Worm (Caenorhabditis elegans) whole organism, L1 larva: ENCODE measurements around the gene hpo-8.

Experiments
- C16A3.4 ChIP-seq: fragments of 150-350 bp; optimal IDR thresholded peaks from 2 replicates; lab custom pipeline; 2014; ENCODE audit warnings: missing biosample characterization, missing genetic modification characterization
- ceh-90 ChIP-seq: sonication (generic microtip); optimal IDR thresholded peaks from 2 replicates; lab custom pipeline; 2016; ENCODE audit warnings: missing genetic modification characterization, missing compliant biosample characterization
- dsc-1 ChIP-seq: sonication (generic microtip); optimal IDR thresholded peaks from 2 replicates; lab custom pipeline; 2016; ENCODE audit warnings: mild to moderate bottlenecking, missing genetic modification characterization, missing compliant biosample characterization
- efl-1 ChIP-seq, 4 experiments: fragments of 150-350 bp; optimal IDR thresholded peaks in 3 of 4; peaks in 1 of 4; 1 replicate in 1 of 4; 2 replicates in 3 of 4; lab custom pipeline; 2014; ENCODE audit warnings: missing biosample characterization in 2 of 4, missing genetic modification characterization in 2 of 4, missing genetic modification reagents in 2 of 4
- elt-2 ChIP-seq: sonication (generic microtip); optimal IDR thresholded peaks from 2 replicates; lab custom pipeline; 2016; ENCODE audit warnings: missing genetic modification characterization, mild to moderate bottlenecking, inconsistent platforms, missing compliant biosample characterization, missing genetic modification reagents
- elt-3 ChIP-seq, 6 experiments: fragments of 150-350 bp in 1 of 6; sonication (generic microtip); optimal IDR thresholded peaks; 2 replicates each; lab custom pipeline; 2017 to 2018; ENCODE audit warnings: missing biosample characterization in 6 of 6, missing genetic modification characterization in 6 of 6, inconsistent platforms in 1 of 6
- grh-1 ChIP-seq: fragments of 200-800 bp; sonication (Bioruptor generic); IDR thresholded peaks from 2 replicates; pipeline ENCODE4 v1.3.6; 2022; ENCODE audit warnings: missing genetic modification reagents, missing genetic modification characterization, missing compliant biosample characterization
- hpl-2 ChIP-seq: fragments of 150-350 bp; optimal IDR thresholded peaks from 2 replicates; lab custom pipeline; 2014; ENCODE audit warnings: missing biosample characterization, missing genetic modification reagents, missing genetic modification characterization
- lin-14 ChIP-seq: fragments of 200-800 bp; sonication (Bioruptor generic); optimal IDR thresholded peaks from 2 replicates; lab custom pipeline; 2018; ENCODE audit warnings: mild to moderate bottlenecking, missing genetic modification characterization, moderate library complexity, missing compliant biosample characterization
- lin-39 ChIP-seq: fragments of 150-350 bp; optimal IDR thresholded peaks from 2 replicates; lab custom pipeline; 2014; ENCODE audit warnings: missing biosample characterization, missing genetic modification reagents, missing genetic modification characterization
- mab-9 ChIP-seq: fragments of 200-800 bp; sonication (Bioruptor generic); IDR thresholded peaks from 2 replicates; pipeline ENCODE4 v1.3.6; 2022; ENCODE audit warnings: missing genetic modification reagents, missing genetic modification characterization, missing compliant biosample characterization
- mef-2 ChIP-seq: fragments of 150-350 bp; optimal IDR thresholded peaks from 2 replicates; lab custom pipeline; 2014; ENCODE audit warnings: missing biosample characterization, missing genetic modification characterization
- nhr-12 ChIP-seq: sonication (generic microtip); optimal IDR thresholded peaks from 2 replicates; lab custom pipeline; 2017; ENCODE audit warnings: missing biosample characterization, missing genetic modification characterization
- nhr-19 ChIP-seq: fragments of 200-800 bp; sonication (Bioruptor generic); conservative IDR thresholded peaks from 2 replicates; pipeline ENCODE4 v1.3.6; 2022; ENCODE audit warnings: missing genetic modification characterization, missing compliant biosample characterization
- nhr-47 ChIP-seq: sonication (generic microtip); optimal IDR thresholded peaks from 2 replicates; lab custom pipeline; 2016; ENCODE audit warnings: mild to moderate bottlenecking, missing genetic modification characterization, moderate library complexity, missing compliant biosample characterization
- nhr-71 ChIP-seq: sonication (generic microtip); optimal IDR thresholded peaks from 2 replicates; lab custom pipeline; 2016; ENCODE audit warnings: mild to moderate bottlenecking, missing genetic modification characterization, moderate library complexity, missing compliant biosample characterization
- pqm-1 ChIP-seq: sonication (generic microtip); optimal IDR thresholded peaks from 3 replicates; lab custom pipeline; 2017; ENCODE audit warnings: missing biosample characterization, missing genetic modification characterization
- skn-1 ChIP-seq: fragments of 150-350 bp; optimal IDR thresholded peaks from 2 replicates; lab custom pipeline; 2014; ENCODE audit warnings: missing biosample characterization, missing genetic modification characterization
- snu-23 ChIP-seq: sonication (generic microtip); optimal IDR thresholded peaks from 2 replicates; lab custom pipeline; 2016; ENCODE audit warnings: missing genetic modification characterization, missing compliant biosample characterization
- sptf-1 ChIP-seq: fragments of 150-350 bp; optimal IDR thresholded peaks from 2 replicates; lab custom pipeline; 2014; ENCODE audit warnings: missing biosample characterization, missing genetic modification characterization
- tlp-1 ChIP-seq: fragments of 150-350 bp; optimal IDR thresholded peaks from 2 replicates; lab custom pipeline; 2014; ENCODE audit warnings: missing biosample characterization, missing genetic modification characterization
- unc-130 ChIP-seq: fragments of 150-350 bp; optimal IDR thresholded peaks from 2 replicates; lab custom pipeline; 2017; ENCODE audit warnings: missing biosample characterization, missing genetic modification characterization, inconsistent platforms
- unc-86 ChIP-seq: sonication (generic microtip); optimal IDR thresholded peaks from 2 replicates; lab custom pipeline; 2016; ENCODE audit warnings: missing genetic modification characterization, missing compliant biosample characterization
- vab-15 ChIP-seq: sonication (generic microtip); optimal IDR thresholded peaks from 2 replicates; lab custom pipeline; 2017; ENCODE audit warnings: missing genotype, mild to moderate bottlenecking, missing genetic modification characterization, missing compliant biosample characterization
- zip-4 ChIP-seq: fragments of 200-800 bp; sonication (Bioruptor generic); optimal IDR thresholded peaks from 2 replicates; lab custom pipeline; 2018; ENCODE audit warnings: mild to moderate bottlenecking, missing genetic modification characterization, moderate library complexity, missing compliant biosample characterization
- ztf-4 ChIP-seq: fragments of 150-350 bp; optimal IDR thresholded peaks from 2 replicates; lab custom pipeline; 2014; ENCODE audit warnings: missing biosample characterization, missing genetic modification characterization

Gene hpo-8

ce11 chrV:6888828-6889227 lies 49.7 kb downstream of the hpo-8 start (continued):
- peak; percentile 37 to 38 for TF ChIP-seq efl-1 (optimal IDR thresholded peaks at IDR 0.05; lab: Kevin White, UChicago)
- TF ChIP-seq efl-1 (GFP tag; optimal IDR thresholded peaks at IDR 0.05 in 1 of 2; lab: Kevin White, UChicago): peak in 1 of 2 experiments; percentile 95
- TF ChIP-seq sptf-1 (tag; lab: Kevin White, UChicago): no peak
- peak in 1 of 6 experiments; percentile 44 for TF ChIP-seq elt-3 (tag; optimal IDR thresholded peaks at IDR 0.05; lab: Kevin White, UChicago)
- no peak for TF ChIP-seq ceh-90
- no peak for TF ChIP-seq zip-4 (GFP tag; lab: Kevin White, UChicago)
- peak; percentile 61 for TF ChIP-seq nhr-71 (tag; lab: Kevin White, UChicago)
- no peak for TF ChIP-seq tlp-1
- TF ChIP-seq dsc-1: peak; percentile 49
- peak; percentile 3 for TF ChIP-seq skn-1 (tag; lab: Kevin White, UChicago)
- TF ChIP-seq ztf-4: no peak
- no peak for TF ChIP-seq unc-86 (tag; lab: Kevin White, UChicago)
- no peak for TF ChIP-seq hpl-2 (GFP tag; lab: Kevin White, UChicago)
- no peak for TF ChIP-seq lin-39
- TF ChIP-seq lin-14 (GFP tag; lab: Kevin White, UChicago): peak; percentile 55
- peak; percentile 56 for TF ChIP-seq nhr-19 (GFP tag; lab: Robert Waterston, UW)
- no peak for TF ChIP-seq grh-1 (GFP tag; lab: Robert Waterston, UW)
- TF ChIP-seq nhr-12: no peak
- TF ChIP-seq pqm-1 (tag; lab: Kevin White, UChicago): no peak
- TF ChIP-seq snu-23 (GFP tag; lab: Kevin White, UChicago): peak; percentile 63
- TF ChIP-seq mef-2 (tag; lab: Kevin White, UChicago): no peak
- TF ChIP-seq nhr-47 (tag; lab: Kevin White, UChicago): peak; percentile 62
- TF ChIP-seq elt-2 (tag; lab: Kevin White, UChicago): peak; percentile 9
- peak; percentile 39 for TF ChIP-seq C16A3.4 (tag; lab: Kevin White, UChicago)
- TF ChIP-seq vab-15: no peak
- 0 out of 2 replicates have a peak, but pooled peaks have one; percentile 14 for TF ChIP-seq mab-9 (GFP tag; lab: Robert Waterston, UW)
- TF ChIP-seq unc-130: no peak
